Worm (Caenorhabditis elegans): ENCODE measurements around the gene F58F12.3.

The F58F12.3 gene

ce11 chrII:6380866-6381265, 10.2 kb downstream of the F58F12.3 start, which contains the start of gene F58F12.12:
F58F12.12 (plus strand) TSS chrII:6381166.
- TF ChIP-seq nhr-80 (tag; optimal IDR thresholded peaks at IDR 0.05) (peak; percentile 14), Y53G8AR.9 (GFP tag; conservative IDR thresholded peaks at IDR 0.05) (no peak), ztf-28 (GFP tag; IDR thresholded peaks at IDR 0.05) (no peak), C06A6.2 (GFP tag; conservative IDR thresholded peaks at IDR 0.05) (no peak)

ce11 chrII:6379038-6379563, 12.0 kb downstream of the F58F12.3 start:
- TF ChIP-seq T26A5.8 (tag; optimal IDR thresholded peaks at IDR 0.05) (no peak), him-1 (tag; optimal IDR thresholded peaks at IDR 0.05) (no peak), F33H1.4 (GFP tag; IDR thresholded peaks at IDR 0.05) (no peak), dox-1 (GFP tag; IDR thresholded peaks at IDR 0.05) (no peak)

ce11 chrII:6377381-6377948, 13.6 kb downstream of the F58F12.3 start:
- TF ChIP-seq F39B2.1 (GFP tag; IDR thresholded peaks at IDR 0.05) (no peak), zim-3 (tag; optimal IDR thresholded peaks at IDR 0.05) (no peak), dox-1 (GFP tag; IDR thresholded peaks at IDR 0.05) (0 out of 2 replicates have a peak, but pooled peaks have one; percentile 13), nhr-80 (tag; optimal IDR thresholded peaks at IDR 0.05) (peak; percentile 91), fkh-3 (tag; optimal IDR thresholded peaks at IDR 0.05) (no peak), cebp-1 (GFP tag; IDR thresholded peaks at IDR 0.05) (peak; percentile 64; the same call in 1 of the 2 replicates), cebp-1 (tag; optimal IDR thresholded peaks at IDR 0.05) (peak; percentile 69), F23B12.7 (tag; optimal IDR thresholded peaks at IDR 0.05; ENCODE audit: insufficient read depth) (peak; percentile 23), mcd-1 (GFP tag; IDR thresholded peaks at IDR 0.05) (no peak)

- TF ChIP-seq hmg-20 (GFP tag; IDR thresholded peaks at IDR 0.05) (no peak), lir-1 (GFP tag; conservative IDR thresholded peaks at IDR 0.05) (no peak), tbp1 (GFP tag; optimal IDR thresholded peaks at IDR 0.05) (no peak), attf-6 (GFP tag; IDR thresholded peaks at IDR 0.05) (no peak), egrh-3 (GFP tag; IDR thresholded peaks at IDR 0.05) (no peak), lsl-1 (GFP tag; optimal IDR thresholded peaks at IDR 0.05) (no peak), efl-1 (GFP tag; optimal IDR thresholded peaks at IDR 0.05) (no peak), lag-1 (GFP tag; IDR thresholded peaks at IDR 0.05) (no peak), ceh-58 (GFP tag; IDR thresholded peaks at IDR 0.05) (no peak), ama-1 (optimal IDR thresholded peaks at IDR 0.05) (no peak), ama-1 (GFP tag; optimal IDR thresholded peaks at IDR 0.05) (no peak)
These were observed 14.4 kb downstream of the F58F12.3 start for ce11 chrII:6376693-6377092.

ce11 chrII:6374646-6375045, 16.4 kb downstream of the F58F12.3 start:
- TF ChIP-seq F39B2.1 (GFP tag; IDR thresholded peaks at IDR 0.05) = no peak
- TF ChIP-seq aptf-2 (GFP tag; conservative IDR thresholded peaks at IDR 0.05) = no peak
- 0 out of 2 replicates have a peak, but pooled peaks have one; percentile 6 for TF ChIP-seq ekl-4 (GFP tag; IDR thresholded peaks at IDR 0.05)
- TF ChIP-seq somi-1 (GFP tag; optimal IDR thresholded peaks at IDR 0.05) = no peak
- TF ChIP-seq madf-8 (GFP tag; conservative IDR thresholded peaks at IDR 0.05) = no peak
- no peak for TF ChIP-seq Y79H2A.3 (GFP tag; conservative IDR thresholded peaks at IDR 0.05)
- no peak for TF ChIP-seq F49E8.2 (tag; optimal IDR thresholded peaks at IDR 0.05; ENCODE audit: insufficient read depth)
- TF ChIP-seq fkh-3 (tag; optimal IDR thresholded peaks at IDR 0.05) = no peak
- no peak for TF ChIP-seq B0261.1 (tag; optimal IDR thresholded peaks at IDR 0.05)
- peak; percentile 18; the same call in 1 of the 2 replicates for TF ChIP-seq mcd-1 (GFP tag; IDR thresholded peaks at IDR 0.05)
- no peak for TF ChIP-seq athp-1 (tag; optimal IDR thresholded peaks at IDR 0.05)
- TF ChIP-seq ets-4 (GFP tag; optimal IDR thresholded peaks at IDR 0.05) = no peak
- TF ChIP-seq ztf-18 (tag; optimal IDR thresholded peaks at IDR 0.05) = no peak
- no peak for TF ChIP-seq nfya-2 (GFP tag; IDR thresholded peaks at IDR 0.05)
- no peak for TF ChIP-seq F52B5.7 (tag; optimal IDR thresholded peaks at IDR 0.05)
- TF ChIP-seq snpc-1.3 (tag; optimal IDR thresholded peaks at IDR 0.05; ENCODE audit: insufficient read depth) = no peak
- TF ChIP-seq hrde-1 (tag; optimal IDR thresholded peaks at IDR 0.05; ENCODE audit: borderline replicate concordance) = peak; percentile 11
- no peak for TF ChIP-seq akir-1 (GFP tag; optimal IDR thresholded peaks at IDR 0.05)
- peak; percentile 67 for TF ChIP-seq B0336.3 (GFP tag; IDR thresholded peaks at IDR 0.05)
- peak; percentile 81 for TF ChIP-seq nhr-80 (tag; optimal IDR thresholded peaks at IDR 0.05)
